Fruit fly (Drosophila melanogaster) whole organism, embryonic: Measurements from ENCODE around the gene CG7509.

Experiments
- CG10462 ChIP-seq: fragments of 200-800 bp; sonication (Bioruptor generic); optimal IDR thresholded peaks from 2 replicates; lab custom pipeline; 2016; ENCODE audit warnings: missing biosample characterization, missing genetic modification characterization
- CG12744 ChIP-seq: fragments of 200-800 bp; sonication (Bioruptor generic); optimal IDR thresholded peaks from 2 replicates; lab custom pipeline; 2016; ENCODE audit warnings: missing biosample characterization, missing genetic modification characterization
- CG12942 ChIP-seq: fragments of 200-800 bp; sonication (Bioruptor generic); optimal IDR thresholded peaks from 3 replicates; lab custom pipeline; 2016; ENCODE audit warnings: missing biosample characterization, missing genetic modification characterization
- CG13775 ChIP-seq: fragments of 200-800 bp; sonication (Bioruptor generic); optimal IDR thresholded peaks from 3 replicates; lab custom pipeline; 2017; ENCODE audit warnings: missing biosample characterization, mild to moderate bottlenecking, missing genetic modification characterization
- CG15269 ChIP-seq: fragments of 200-800 bp; sonication (Bioruptor generic); optimal IDR thresholded peaks from 2 replicates; lab custom pipeline; 2018; ENCODE audit warnings: missing biosample characterization, mild to moderate bottlenecking, missing genetic modification characterization, moderate library complexity
- CG1529 ChIP-seq: fragments of 200-800 bp; sonication (Bioruptor generic); optimal IDR thresholded peaks from 3 replicates; lab custom pipeline; 2018; ENCODE audit warnings: missing biosample characterization, missing genetic modification characterization
- CG17361 ChIP-seq: fragments of 200-800 bp; sonication (Bioruptor generic); IDR thresholded peaks from 3 replicates; pipeline ENCODE4 v1.3.6; 2022; ENCODE audit warnings: missing biosample characterization, missing genetic modification characterization
- CG17829 ChIP-seq: fragments of 200-800 bp; optimal IDR thresholded peaks from 2 replicates; lab custom pipeline; 2019; ENCODE audit warnings: missing biosample characterization, mild to moderate bottlenecking, missing genetic modification characterization, moderate library complexity
- CG18599 ChIP-seq: fragments of 200-800 bp; sonication (Bioruptor generic); optimal IDR thresholded peaks from 3 replicates; lab custom pipeline; 2017; ENCODE audit warnings: missing biosample characterization, missing genetic modification characterization, mild to moderate bottlenecking, moderate library complexity, missing genetic modification reagents
- CG2678 ChIP-seq: fragments of 200-800 bp; sonication (Bioruptor generic); optimal IDR thresholded peaks from 3 replicates; lab custom pipeline; 2019; ENCODE audit warnings: missing biosample characterization, mild to moderate bottlenecking, missing genetic modification characterization, moderate library complexity
- CG2712 ChIP-seq: fragments of 200-800 bp; optimal IDR thresholded peaks from 3 replicates; lab custom pipeline; 2019; ENCODE audit warnings: missing biosample characterization, mild to moderate bottlenecking, missing genetic modification characterization, moderate library complexity
- CG31441 ChIP-seq: fragments of 200-800 bp; sonication (Bioruptor generic); IDR thresholded peaks from 2 replicates; pipeline ENCODE4 v1.3.6; 2022; ENCODE audit warnings: missing biosample characterization, missing genetic modification characterization
- CG3163 ChIP-seq: fragments of 200-800 bp; sonication (Bioruptor generic); optimal IDR thresholded peaks from 3 replicates; lab custom pipeline; 2016; ENCODE audit warnings: missing biosample characterization, missing genetic modification characterization
- CG3281 ChIP-seq: fragments of 200-800 bp; sonication (Bioruptor generic); optimal IDR thresholded peaks from 3 replicates; lab custom pipeline; 2017; ENCODE audit warnings: missing biosample characterization, mild to moderate bottlenecking, missing genetic modification characterization
- CG33557 ChIP-seq: fragments of 200-800 bp; sonication (Bioruptor generic); optimal IDR thresholded peaks from 2 replicates; lab custom pipeline; 2019; ENCODE audit warnings: missing biosample characterization, mild to moderate bottlenecking, missing genetic modification characterization, moderate library complexity
- CG34224 ChIP-seq: fragments of 200-800 bp; sonication (Bioruptor generic); IDR thresholded peaks from 3 replicates; pipeline ENCODE4 v1.3.6; 2022; ENCODE audit warnings: missing biosample characterization, missing genetic modification characterization; ENCODE audit not compliant: partially characterized antibody
- CG34422 ChIP-seq: fragments of 200-800 bp; sonication (Bioruptor generic); IDR thresholded peaks from 3 replicates; pipeline ENCODE4 v1.3.6; 2022; ENCODE audit warnings: missing biosample characterization, missing genetic modification characterization
- CG3847 ChIP-seq: fragments of 200-800 bp; sonication (Bioruptor generic); IDR thresholded peaks from 2 replicates; pipeline ENCODE4 v1.3.6; 2022; ENCODE audit warnings: missing biosample characterization, missing genetic modification characterization
- CG4360 ChIP-seq: fragments of 200-800 bp; sonication (Bioruptor generic); IDR thresholded peaks from 2 replicates; pipeline ENCODE4 v1.3.6; 2022; ENCODE audit warnings: missing biosample characterization, missing genetic modification characterization
- CG4404 ChIP-seq: fragments of 200-800 bp; sonication (Bioruptor generic); IDR thresholded peaks from 2 replicates; pipeline ENCODE4 v1.3.6; 2022; ENCODE audit warnings: missing biosample characterization, missing genetic modification characterization
- CG6175 ChIP-seq: fragments of 200-800 bp; sonication (Bioruptor generic); IDR thresholded peaks from 3 replicates; pipeline ENCODE4 v1.3.6; 2022; ENCODE audit warnings: missing biosample characterization, missing genetic modification characterization
- CG7556 ChIP-seq: fragments of 200-800 bp; sonication (Bioruptor generic); optimal IDR thresholded peaks from 2 replicates; lab custom pipeline; 2017; ENCODE audit warnings: missing biosample characterization, mild to moderate bottlenecking, missing genetic modification characterization
- CG7839 ChIP-seq: fragments of 200-800 bp; sonication (Bioruptor generic); optimal IDR thresholded peaks from 3 replicates; lab custom pipeline; 2018; ENCODE audit warnings: missing biosample characterization, mild to moderate bottlenecking, missing genetic modification characterization, moderate library complexity
- CG8359 ChIP-seq: fragments of 200-800 bp; sonication (Bioruptor generic); optimal IDR thresholded peaks from 2 replicates; lab custom pipeline; 2017; ENCODE audit warnings: missing biosample characterization, mild to moderate bottlenecking, missing genetic modification characterization, borderline replicate concordance
- CG8924 ChIP-seq: fragments of 200-800 bp; optimal IDR thresholded peaks from 3 replicates; lab custom pipeline; 2019; ENCODE audit warnings: missing biosample characterization, mild to moderate bottlenecking, missing genetic modification characterization, moderate library complexity
- CG9817 ChIP-seq: fragments of 200-800 bp; sonication (Bioruptor generic); optimal IDR thresholded peaks from 2 replicates; lab custom pipeline; 2018; ENCODE audit warnings: missing biosample characterization, mild to moderate bottlenecking, missing genetic modification characterization, moderate library complexity
- CoRest ChIP-seq: fragments of 200-800 bp; sonication (Bioruptor generic); optimal IDR thresholded peaks from 3 replicates; lab custom pipeline; 2018; ENCODE audit warnings: missing biosample characterization, mild to moderate bottlenecking, missing genetic modification characterization, moderate library complexity
- Deaf1 ChIP-seq: fragments of 200-800 bp; optimal IDR thresholded peaks from 3 replicates; lab custom pipeline; 2019; ENCODE audit warnings: missing biosample characterization, mild to moderate bottlenecking, missing genetic modification characterization, moderate library complexity
- Oli ChIP-seq: fragments of 200-800 bp; sonication (Bioruptor generic); optimal IDR thresholded peaks from 2 replicates; lab custom pipeline; 2018; ENCODE audit warnings: missing biosample characterization, mild to moderate bottlenecking, missing genetic modification characterization, moderate library complexity
- Ptx1 ChIP-seq: fragments of 200-800 bp; sonication (Bioruptor generic); IDR thresholded peaks from 2 replicates; pipeline ENCODE4 v1.3.6; 2022; ENCODE audit warnings: missing biosample characterization, missing genetic modification characterization
- Ssrp ChIP-seq: fragments of 200-800 bp; sonication (Bioruptor generic); optimal IDR thresholded peaks from 2 replicates; lab custom pipeline; 2018; ENCODE audit warnings: missing biosample characterization, mild to moderate bottlenecking, missing genetic modification characterization, moderate library complexity
- abd-A ChIP-seq: fragments of 200-800 bp; sonication (Bioruptor generic); optimal IDR thresholded peaks from 3 replicates; lab custom pipeline; 2019; ENCODE audit warnings: missing biosample characterization, mild to moderate bottlenecking, missing genetic modification characterization, moderate library complexity
- al ChIP-seq: fragments of 200-800 bp; sonication (Bioruptor generic); IDR thresholded peaks from 2 replicates; pipeline ENCODE4 v1.3.6; 2022; ENCODE audit warnings: missing biosample characterization, missing genetic modification characterization
- ap ChIP-seq: fragments of 200-800 bp; sonication (Bioruptor generic); IDR thresholded peaks from 2 replicates; pipeline ENCODE4 v1.3.6; 2022; ENCODE audit warnings: missing biosample characterization, missing genetic modification characterization
- ara ChIP-seq: fragments of 200-800 bp; sonication (Bioruptor generic); IDR thresholded peaks from 2 replicates; pipeline ENCODE4 v1.3.6; 2022; ENCODE audit warnings: missing biosample characterization, missing genetic modification characterization
- bbx ChIP-seq: fragments of 200-800 bp; sonication (Bioruptor generic); IDR thresholded peaks from 2 replicates; pipeline ENCODE4 v1.3.6; 2022; ENCODE audit warnings: missing biosample characterization, missing genetic modification characterization; ENCODE audit not compliant: partially characterized antibody
- bcd ChIP-seq: fragments of 200-800 bp; sonication (Bioruptor generic); optimal IDR thresholded peaks from 2 replicates; lab custom pipeline; 2017; ENCODE audit warnings: missing biosample characterization, mild to moderate bottlenecking, missing genetic modification characterization
- chif ChIP-seq, 2 experiments: fragments of 200-800 bp; sonication (Bioruptor generic); optimal IDR thresholded peaks; 3 replicates each; lab custom pipeline; 2016; ENCODE audit warnings: missing biosample characterization in 2 of 2, missing genetic modification characterization in 2 of 2
- disco-r ChIP-seq: fragments of 200-800 bp; sonication (Bioruptor generic); optimal IDR thresholded peaks from 2 replicates; lab custom pipeline; 2016; ENCODE audit warnings: missing biosample characterization, missing genetic modification characterization
- dpn ChIP-seq, 2 experiments: fragments of 200-800 bp; sonication (Bioruptor generic); optimal IDR thresholded peaks; 3 replicates each; lab custom pipeline; 2016; ENCODE audit warnings: missing biosample characterization in 2 of 2, missing genetic modification characterization in 2 of 2
- fd3F ChIP-seq: fragments of 200-800 bp; sonication (Bioruptor generic); optimal IDR thresholded peaks from 2 replicates; lab custom pipeline; 2018; ENCODE audit warnings: missing biosample characterization, mild to moderate bottlenecking, missing genetic modification characterization, moderate library complexity
- inv ChIP-seq: fragments of 200-800 bp; sonication (Bioruptor generic); IDR thresholded peaks from 2 replicates; pipeline ENCODE4 v1.3.6; 2022; ENCODE audit warnings: missing biosample characterization, missing genetic modification characterization; ENCODE audit not compliant: partially characterized antibody
- lmd ChIP-seq: fragments of 200-800 bp; sonication (Bioruptor generic); IDR thresholded peaks from 2 replicates; pipeline ENCODE4 v1.3.6; 2022; ENCODE audit warnings: missing biosample characterization, missing genetic modification characterization
- pan ChIP-seq, 4 experiments: fragments of >200 bp in 3 of 4; fragments of 200-800 bp in 1 of 4; sonication (Bioruptor generic) in 1 of 4; optimal IDR thresholded peaks in 3 of 4; IDR thresholded peaks in 1 of 4; 2 replicates each; pipeline versions ENCODE4 v1.3.6 to Lab custom; 2017 to 2022; ENCODE audit warnings: missing biosample characterization in 2 of 4, missing genetic modification characterization in 2 of 4, mixed read lengths in 1 of 4
- prd ChIP-seq, 3 experiments: fragments of >200 bp in 2 of 3; fragments of 200-800 bp in 1 of 3; sonication (Bioruptor generic) in 1 of 3; optimal IDR thresholded peaks in 2 of 3; IDR thresholded peaks in 1 of 3; 2 replicates in 2 of 3; 3 replicates in 1 of 3; pipeline versions ENCODE4 v1.3.6 to Lab custom; 2017 to 2022; ENCODE audit warnings: missing biosample characterization in 1 of 3, missing genetic modification characterization in 1 of 3
- sug ChIP-seq: fragments of 200-800 bp; optimal IDR thresholded peaks from 2 replicates; lab custom pipeline; 2019; ENCODE audit warnings: missing biosample characterization, mild to moderate bottlenecking, missing genetic modification characterization, moderate library complexity
- unc-4 ChIP-seq: fragments of 200-800 bp; sonication (Bioruptor generic); IDR thresholded peaks from 2 replicates; pipeline ENCODE4 v1.3.6; 2022; ENCODE audit warnings: missing biosample characterization, missing genetic modification characterization; ENCODE audit not compliant: partially characterized antibody
- unpg ChIP-seq: fragments of 200-800 bp; sonication (Bioruptor generic); optimal IDR thresholded peaks from 3 replicates; lab custom pipeline; 2018; ENCODE audit warnings: missing biosample characterization, mild to moderate bottlenecking, missing genetic modification characterization, moderate library complexity

Gene CG7509

dm6 chr3L:4852411-4853050 is 47.5 kb upstream of the CG7509 start, which contains the start of gene CG32237:
Gene CG32237 (minus strand): TSS chr3L:4852461.
- TF ChIP-seq unpg (GFP tag; lab: Kevin White, UChicago) (peak; percentile 37), CG12942 (no peak), bcd (GFP tag; lab: Kevin White, UChicago) (no peak), Ssrp (tag; lab: Kevin White, UChicago) (no peak), CG10462 (GFP tag; lab: Kevin White, UChicago) (no peak), pan (optimal IDR thresholded peaks at IDR 0.05; lab: Kevin White, UChicago) (no peak), pan (GFP tag; optimal IDR thresholded peaks at IDR 0.05 in 1 of 2, IDR thresholded peaks at IDR 0.05 in 1 of 2) (peak in 1 of 2 experiments; percentile 45), CG18599 (GFP tag; lab: Kevin White, UChicago) (peak; percentile 11), CG3281 (GFP tag; lab: Kevin White, UChicago) (peak; percentile 18), CG34422 (no peak), ap (GFP tag; lab: Robert Waterston, UW) (no peak), inv (GFP tag; lab: Robert Waterston, UW) (no peak), CG12744 (GFP tag; lab: Kevin White, UChicago) (no peak), bbx (no peak), abd-A (tag; lab: Kevin White, UChicago) (no peak), fd3F (GFP tag; lab: Kevin White, UChicago) (peak; percentile 43), chif (GFP tag; optimal IDR thresholded peaks at IDR 0.05; lab: Kevin White, UChicago) (no peak), dpn (GFP tag; optimal IDR thresholded peaks at IDR 0.05; lab: Kevin White, UChicago) (peak in 1 of 2 experiments; percentile 6), CG15269 (tag; lab: Kevin White, UChicago) (peak; percentile 61), Oli (peak; percentile 42), Deaf1 (tag; lab: Kevin White, UChicago) (peak; percentile 24), Ptx1 (GFP tag; lab: Robert Waterston, UW) (peak; percentile 49; the same call in 1 of the 2 replicates), CG17361 (GFP tag; lab: Robert Waterston, UW) (0 out of 3 replicates have a peak, but pooled peaks have one; percentile 19), CG2678 (tag; lab: Kevin White, UChicago) (peak; percentile 64), CG9817 (peak; percentile 31), CG2712 (tag; lab: Kevin White, UChicago) (peak; percentile 20), CG31441 (GFP tag; lab: Robert Waterston, UW) (peak; percentile 47; the same call in 1 of the 2 replicates), CG4360 (GFP tag; lab: Robert Waterston, UW) (no peak), CG17829 (tag; lab: Kevin White, UChicago) (peak; percentile 1), CG13775 (GFP tag; lab: Kevin White, UChicago) (no peak), CG3163 (GFP tag; lab: Kevin White, UChicago) (no peak), CoRest (tag; lab: Kevin White, UChicago) (peak; percentile 45), prd (optimal IDR thresholded peaks at IDR 0.05; lab: Kevin White, UChicago) (no peak), prd (GFP tag; IDR thresholded peaks at IDR 0.05; lab: Robert Waterston, UW) (no peak), ara (no peak), CG33557 (GFP tag; lab: Kevin White, UChicago) (no peak), unc-4 (GFP tag; lab: Robert Waterston, UW) (no peak), sug (tag; lab: Kevin White, UChicago) (peak; percentile 14), CG4404 (GFP tag; lab: Robert Waterston, UW) (no peak), CG8924 (peak; percentile 31), CG34224 (no peak), al (GFP tag; lab: Robert Waterston, UW) (0 out of 2 replicates have a peak, but pooled peaks have one; percentile 12), CG7556 (GFP tag; lab: Kevin White, UChicago) (peak; percentile 34), lmd (peak; percentile 35; the same call in 1 of the 2 replicates), CG8359 (GFP tag; lab: Kevin White, UChicago) (no peak), CG7839 (tag; lab: Kevin White, UChicago) (peak; percentile 49), CG3847 (GFP tag; lab: Robert Waterston, UW) (no peak), CG1529 (GFP tag; lab: Kevin White, UChicago) (no peak), CG6175 (GFP tag; lab: Robert Waterston, UW) (no peak), disco-r (GFP tag; lab: Kevin White, UChicago) (no peak)
